Fruit fly (Drosophila melanogaster) whole organism, embryonic: ENCODE data around the gene CG33124.

Experiments used
- Aef1 ChIP-seq: fragments of 200-800 bp; sonication (Bioruptor generic); IDR thresholded peaks from 3 replicates; pipeline ENCODE4 v1.3.6; 2022; ENCODE audit warnings: missing biosample characterization, missing genetic modification characterization
- Bgb ChIP-seq: fragments of 200-800 bp; sonication (Bioruptor generic); IDR thresholded peaks from 2 replicates; pipeline ENCODE4 v1.3.6; 2022; ENCODE audit warnings: missing biosample characterization, missing genetic modification characterization; ENCODE audit not compliant: partially characterized antibody
- CG10274 ChIP-seq: fragments of 200-800 bp; sonication (Bioruptor generic); optimal IDR thresholded peaks from 3 replicates; lab custom pipeline; 2017; ENCODE audit warnings: missing biosample characterization, mild to moderate bottlenecking, missing genetic modification characterization
- CG13775 ChIP-seq: fragments of 200-800 bp; sonication (Bioruptor generic); optimal IDR thresholded peaks from 3 replicates; lab custom pipeline; 2017; ENCODE audit warnings: missing biosample characterization, mild to moderate bottlenecking, missing genetic modification characterization
- CG14667 ChIP-seq: fragments of 200-800 bp; sonication (Bioruptor generic); IDR thresholded peaks from 2 replicates; pipeline ENCODE4 v1.3.6; 2022; ENCODE audit warnings: missing biosample characterization, missing genetic modification characterization
- CG15011 ChIP-seq: fragments of 200-800 bp; sonication (Bioruptor generic); optimal IDR thresholded peaks from 3 replicates; lab custom pipeline; 2018; ENCODE audit warnings: missing biosample characterization, mild to moderate bottlenecking, missing genetic modification characterization
- CG15479 ChIP-seq: fragments of 200-800 bp; sonication (Bioruptor generic); optimal IDR thresholded peaks from 3 replicates; lab custom pipeline; 2019; ENCODE audit warnings: missing biosample characterization, mild to moderate bottlenecking, missing genetic modification characterization, moderate library complexity
- CG1647 ChIP-seq: fragments of 200-800 bp; sonication (Bioruptor generic); optimal IDR thresholded peaks from 3 replicates; lab custom pipeline; 2016; ENCODE audit warnings: missing biosample characterization, missing genetic modification characterization
- CG17328 ChIP-seq: fragments of 200-800 bp; sonication (Bioruptor generic); IDR thresholded peaks from 2 replicates; pipeline ENCODE4 v1.3.6; 2022; ENCODE audit warnings: missing biosample characterization, missing genetic modification characterization
- CG2129 ChIP-seq: fragments of 200-800 bp; sonication (Bioruptor generic); IDR thresholded peaks from 2 replicates; pipeline ENCODE4 v1.3.6; 2022; ENCODE audit warnings: missing biosample characterization, missing genetic modification characterization; ENCODE audit not compliant: partially characterized antibody
- CG3065 ChIP-seq: fragments of 200-800 bp; sonication (Bioruptor generic); optimal IDR thresholded peaks from 2 replicates; lab custom pipeline; 2016; ENCODE audit warnings: missing biosample characterization, missing genetic modification characterization
- CG3407 ChIP-seq: fragments of 200-800 bp; sonication (Bioruptor generic); optimal IDR thresholded peaks from 2 replicates; lab custom pipeline; 2018; ENCODE audit warnings: missing biosample characterization, mild to moderate bottlenecking, missing genetic modification characterization
- CG34422 ChIP-seq: fragments of 200-800 bp; sonication (Bioruptor generic); IDR thresholded peaks from 3 replicates; pipeline ENCODE4 v1.3.6; 2022; ENCODE audit warnings: missing biosample characterization, missing genetic modification characterization
- CG5180 ChIP-seq: fragments of 200-800 bp; sonication (Bioruptor generic); optimal IDR thresholded peaks from 3 replicates; lab custom pipeline; 2017; ENCODE audit warnings: missing biosample characterization, missing genetic modification characterization, mild to moderate bottlenecking, moderate library complexity, missing genetic modification reagents
- CG6175 ChIP-seq: fragments of 200-800 bp; sonication (Bioruptor generic); IDR thresholded peaks from 3 replicates; pipeline ENCODE4 v1.3.6; 2022; ENCODE audit warnings: missing biosample characterization, missing genetic modification characterization
- CG7745 ChIP-seq: fragments of 200-800 bp; sonication (Bioruptor generic); optimal IDR thresholded peaks from 2 replicates; lab custom pipeline; 2018; ENCODE audit warnings: missing biosample characterization, mild to moderate bottlenecking, missing genetic modification characterization, moderate library complexity
- CG7987 ChIP-seq: fragments of 200-800 bp; sonication (Bioruptor generic); optimal IDR thresholded peaks from 2 replicates; lab custom pipeline; 2018; ENCODE audit warnings: missing biosample characterization, mild to moderate bottlenecking, missing genetic modification characterization, moderate library complexity
- CG8290 ChIP-seq, 3 experiments: fragments of 200-800 bp; sonication (Bioruptor generic); optimal IDR thresholded peaks; 2 replicates each; lab custom pipeline; 2016 to 2019; ENCODE audit warnings: missing biosample characterization in 3 of 3, missing genetic modification characterization in 3 of 3, mild to moderate bottlenecking in 2 of 3, moderate library complexity in 1 of 3
- CG9437 ChIP-seq: fragments of 200-800 bp; sonication (Bioruptor generic); optimal IDR thresholded peaks from 2 replicates; lab custom pipeline; 2018; ENCODE audit warnings: missing biosample characterization, mild to moderate bottlenecking, missing genetic modification characterization
- Camta ChIP-seq: fragments of 200-800 bp; sonication (Bioruptor generic); optimal IDR thresholded peaks from 2 replicates; lab custom pipeline; 2016; ENCODE audit warnings: missing biosample characterization, missing genetic modification characterization
- Fer2 ChIP-seq: fragments of 200-800 bp; sonication (Bioruptor generic); optimal IDR thresholded peaks from 2 replicates; lab custom pipeline; 2018; ENCODE audit warnings: missing biosample characterization, mild to moderate bottlenecking, missing genetic modification characterization, moderate library complexity
- Hmx ChIP-seq: fragments of 200-800 bp; sonication (Bioruptor generic); optimal IDR thresholded peaks from 2 replicates; lab custom pipeline; 2016; ENCODE audit warnings: missing biosample characterization, missing genetic modification characterization
- Hr3 ChIP-seq: fragments of 200-800 bp; sonication (Bioruptor generic); optimal IDR thresholded peaks from 3 replicates; lab custom pipeline; 2016; ENCODE audit warnings: missing biosample characterization, missing genetic modification characterization
- Hr39 ChIP-seq: fragments of >200 bp; optimal IDR thresholded peaks from 2 replicates; lab custom pipeline; 2017
- Hsf ChIP-seq: fragments of 200-800 bp; sonication (Bioruptor generic); optimal IDR thresholded peaks from 3 replicates; lab custom pipeline; 2016; ENCODE audit warnings: missing biosample characterization, missing genetic modification characterization
- MTF-1 ChIP-seq: fragments of 200-800 bp; sonication (Bioruptor generic); optimal IDR thresholded peaks from 2 replicates; lab custom pipeline; 2018; ENCODE audit warnings: missing biosample characterization, mild to moderate bottlenecking, missing genetic modification characterization, borderline replicate concordance
- Max ChIP-seq: fragments of 200-800 bp; sonication (Bioruptor generic); optimal IDR thresholded peaks from 2 replicates; lab custom pipeline; 2016; ENCODE audit warnings: missing biosample characterization, mild to moderate bottlenecking, missing genetic modification characterization
- Nf-YB ChIP-seq: fragments of 200-800 bp; sonication (Bioruptor generic); optimal IDR thresholded peaks from 3 replicates; lab custom pipeline; 2019; ENCODE audit warnings: missing biosample characterization, mild to moderate bottlenecking, missing genetic modification characterization, moderate library complexity
- Oli ChIP-seq: fragments of 200-800 bp; sonication (Bioruptor generic); optimal IDR thresholded peaks from 2 replicates; lab custom pipeline; 2018; ENCODE audit warnings: missing biosample characterization, mild to moderate bottlenecking, missing genetic modification characterization, moderate library complexity
- Poxn ChIP-seq: fragments of 200-800 bp; sonication (Bioruptor generic); IDR thresholded peaks from 2 replicates; pipeline ENCODE4 v1.3.6; 2022; ENCODE audit warnings: missing biosample characterization, missing genetic modification characterization
- Xrp1 ChIP-seq: fragments of 200-800 bp; sonication (Bioruptor generic); IDR thresholded peaks from 2 replicates; pipeline ENCODE4 v1.3.6; 2022; ENCODE audit warnings: missing biosample characterization, missing genetic modification characterization
- ac ChIP-seq: fragments of 200-800 bp; sonication (Bioruptor generic); optimal IDR thresholded peaks from 3 replicates; lab custom pipeline; 2017; ENCODE audit warnings: missing biosample characterization, mild to moderate bottlenecking, missing genetic modification characterization
- bsh ChIP-seq, 2 experiments: fragments of 200-800 bp; sonication (Bioruptor generic); optimal IDR thresholded peaks; 2 replicates each; lab custom pipeline; 2017 to 2018; ENCODE audit warnings: mild to moderate bottlenecking in 2 of 2, missing biosample characterization in 2 of 2, missing genetic modification characterization in 2 of 2, moderate library complexity in 1 of 2
- ci ChIP-seq: fragments of 200-800 bp; sonication (Bioruptor generic); IDR thresholded peaks from 3 replicates; pipeline ENCODE4 v1.3.6; 2022; ENCODE audit warnings: missing biosample characterization, missing genetic modification characterization
- croc ChIP-seq: fragments of 200-800 bp; sonication (Bioruptor generic); conservative IDR thresholded peaks from 3 replicates; pipeline ENCODE4 v1.3.6; 2022; ENCODE audit warnings: missing biosample characterization, missing genetic modification characterization
- ems ChIP-seq: fragments of 200-800 bp; sonication (Bioruptor generic); optimal IDR thresholded peaks from 3 replicates; lab custom pipeline; 2016; ENCODE audit warnings: missing biosample characterization, missing genetic modification characterization
- eyg ChIP-seq: fragments of 200-800 bp; sonication (Bioruptor generic); optimal IDR thresholded peaks from 3 replicates; lab custom pipeline; 2016; ENCODE audit warnings: missing biosample characterization, missing genetic modification characterization
- fd64A ChIP-seq: fragments of 200-800 bp; sonication (Bioruptor generic); optimal IDR thresholded peaks from 3 replicates; lab custom pipeline; 2018; ENCODE audit warnings: missing biosample characterization, mild to moderate bottlenecking, missing genetic modification characterization
- gsb ChIP-seq: fragments of 200-800 bp; sonication (Bioruptor generic); IDR thresholded peaks from 2 replicates; pipeline ENCODE4 v1.3.6; 2022; ENCODE audit warnings: missing biosample characterization, missing genetic modification characterization
- gsb-n ChIP-seq: fragments of 200-800 bp; sonication (Bioruptor generic); optimal IDR thresholded peaks from 3 replicates; lab custom pipeline; 2018; ENCODE audit warnings: missing biosample characterization, mild to moderate bottlenecking, missing genetic modification characterization
- inv ChIP-seq: fragments of 200-800 bp; sonication (Bioruptor generic); IDR thresholded peaks from 2 replicates; pipeline ENCODE4 v1.3.6; 2022; ENCODE audit warnings: missing biosample characterization, missing genetic modification characterization; ENCODE audit not compliant: partially characterized antibody
- jing ChIP-seq: fragments of 200-800 bp; sonication (Bioruptor generic); optimal IDR thresholded peaks from 2 replicates; lab custom pipeline; 2018; ENCODE audit warnings: missing biosample characterization, mild to moderate bottlenecking, missing genetic modification characterization
- knrl ChIP-seq: fragments of 200-800 bp; sonication (Bioruptor generic); IDR thresholded peaks from 3 replicates; pipeline ENCODE4 v1.3.6; 2022; ENCODE audit warnings: missing biosample characterization, missing genetic modification characterization; ENCODE audit not compliant: partially characterized antibody
- nmo ChIP-seq: fragments of 200-800 bp; sonication (Bioruptor generic); optimal IDR thresholded peaks from 2 replicates; lab custom pipeline; 2018; ENCODE audit warnings: missing biosample characterization, mild to moderate bottlenecking, missing genetic modification characterization, moderate library complexity
- p53 ChIP-seq: fragments of 200-800 bp; sonication (Bioruptor generic); optimal IDR thresholded peaks from 2 replicates; lab custom pipeline; 2016; ENCODE audit warnings: missing biosample characterization, missing genetic modification characterization
- run ChIP-seq: fragments of 200-800 bp; sonication (Bioruptor generic); optimal IDR thresholded peaks from 3 replicates; lab custom pipeline; 2018; ENCODE audit warnings: missing biosample characterization, mild to moderate bottlenecking, missing genetic modification characterization
- schlank ChIP-seq: fragments of 200-800 bp; sonication (Bioruptor generic); optimal IDR thresholded peaks from 2 replicates; lab custom pipeline; 2018; ENCODE audit warnings: missing biosample characterization, mild to moderate bottlenecking, missing genetic modification characterization
- tin ChIP-seq: fragments of 200-800 bp; sonication (Bioruptor generic); optimal IDR thresholded peaks from 3 replicates; lab custom pipeline; 2016; ENCODE audit warnings: missing biosample characterization, missing genetic modification characterization
- usp ChIP-seq: fragments of >200 bp; optimal IDR thresholded peaks from 2 replicates; lab custom pipeline; 2017; ENCODE audit warnings: missing biosample characterization, missing genetic modification characterization
- wor ChIP-seq: fragments of 200-800 bp; sonication (Bioruptor generic); IDR thresholded peaks from 2 replicates; pipeline ENCODE4 v1.3.6; 2022; ENCODE audit warnings: missing biosample characterization, missing genetic modification characterization

Gene CG33124

DNA sequence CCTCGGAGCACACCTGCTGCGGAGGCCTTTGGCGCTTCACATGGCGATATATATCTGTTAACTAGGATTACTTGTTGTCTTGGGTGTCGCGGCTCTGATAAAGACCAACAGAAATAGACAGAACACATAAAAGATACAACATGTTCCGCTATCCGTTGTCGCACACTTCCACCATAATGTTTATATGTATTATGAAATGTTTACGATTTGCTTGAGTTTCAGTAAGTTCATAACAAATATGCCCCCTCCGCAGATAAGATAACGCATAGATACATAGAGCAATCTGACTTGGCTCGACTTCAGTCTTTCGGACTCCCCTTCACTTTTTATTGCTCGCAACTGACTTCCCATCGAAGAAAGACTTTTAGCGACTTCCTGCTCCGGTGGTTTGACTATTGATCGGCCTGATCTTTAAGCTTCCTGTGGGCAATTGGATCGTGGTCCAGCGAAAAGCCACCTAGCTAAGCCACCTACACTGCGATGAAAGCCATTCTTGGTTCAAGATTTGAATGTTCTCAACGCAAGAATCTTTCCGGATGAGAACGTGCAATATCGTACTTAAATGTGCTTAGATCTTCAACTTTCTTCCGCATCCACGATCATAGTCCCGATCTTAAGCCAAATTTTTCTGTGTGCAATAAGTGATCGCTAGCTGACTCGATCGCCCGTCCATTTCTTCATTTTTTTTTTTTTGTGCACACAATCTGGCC is 40.6 kb downstream of the CG33124 start (continued):
- peak; percentile 16 for TF ChIP-seq CG7745 (tag; lab: Kevin White, UChicago)
- no peak for TF ChIP-seq Oli (tag; lab: Kevin White, UChicago)
- TF ChIP-seq CG2129 (GFP tag; lab: Robert Waterston, UW): no peak
- peak in 1 of 2 experiments; percentile 61 for TF ChIP-seq bsh (GFP tag; optimal IDR thresholded peaks at IDR 0.05; lab: Kevin White, UChicago)
- no peak for TF ChIP-seq Hr39 (lab: Kevin White, UChicago)
- TF ChIP-seq CG6175 (GFP tag; lab: Robert Waterston, UW): no peak
- peak; percentile 20 for TF ChIP-seq CG3407 (GFP tag; lab: Kevin White, UChicago)
- no peak for TF ChIP-seq Bgb (GFP tag; lab: Robert Waterston, UW)
- peak; percentile 68 for TF ChIP-seq schlank (tag; lab: Kevin White, UChicago)
- TF ChIP-seq gsb-n: no peak
- TF ChIP-seq Hmx (GFP tag; lab: Kevin White, UChicago): no peak
- no peak for TF ChIP-seq tin (GFP tag; lab: Kevin White, UChicago)
- TF ChIP-seq fd64A: peak; percentile 73
- TF ChIP-seq CG5180 (GFP tag; lab: Kevin White, UChicago): peak; percentile 50
- TF ChIP-seq CG14667 (GFP tag; lab: Robert Waterston, UW): no peak
- TF ChIP-seq croc (GFP tag; lab: Robert Waterston, UW): no peak
- TF ChIP-seq inv: no peak
- no peak for TF ChIP-seq Aef1 (GFP tag; lab: Robert Waterston, UW)
- TF ChIP-seq Max (GFP tag; lab: Kevin White, UChicago): no peak
- TF ChIP-seq wor: no peak
- TF ChIP-seq Hsf (GFP tag; lab: Kevin White, UChicago): no peak
- TF ChIP-seq Hr3 (GFP tag; lab: Kevin White, UChicago): no peak
- no peak for TF ChIP-seq Fer2 (tag; lab: Kevin White, UChicago)
- TF ChIP-seq ac (GFP tag; lab: Kevin White, UChicago): peak; percentile 4
- TF ChIP-seq ems (GFP tag; lab: Kevin White, UChicago): no peak
- no peak for TF ChIP-seq nmo (GFP tag; lab: Kevin White, UChicago)
- TF ChIP-seq eyg (GFP tag; lab: Kevin White, UChicago): no peak
- TF ChIP-seq knrl (GFP tag; lab: Robert Waterston, UW): no peak
- no peak for TF ChIP-seq CG34422 (GFP tag; lab: Robert Waterston, UW)
- peak; percentile 17 for TF ChIP-seq CG7987 (GFP tag; lab: Kevin White, UChicago)
- no peak for TF ChIP-seq Camta (GFP tag; lab: Kevin White, UChicago)
- TF ChIP-seq usp: no peak
- no peak for TF ChIP-seq CG9437 (GFP tag; lab: Kevin White, UChicago)
- TF ChIP-seq CG3065 (GFP tag; lab: Kevin White, UChicago): no peak
- peak; percentile 13 for TF ChIP-seq Nf-YB
- TF ChIP-seq CG17328: no peak
- peak; percentile 37 for TF ChIP-seq CG10274 (GFP tag; lab: Kevin White, UChicago)
- TF ChIP-seq CG8290 (GFP tag; optimal IDR thresholded peaks at IDR 0.05; lab: Kevin White, UChicago): no peak
- peak in 1 of 2 experiments; percentile 57 for TF ChIP-seq CG8290 (tag; optimal IDR thresholded peaks at IDR 0.05; lab: Kevin White, UChicago)
- no peak for TF ChIP-seq CG13775 (GFP tag; lab: Kevin White, UChicago)
- no peak for TF ChIP-seq p53 (GFP tag; lab: Kevin White, UChicago)
- no peak for TF ChIP-seq jing (GFP tag; lab: Kevin White, UChicago)
- no peak for TF ChIP-seq CG15011 (GFP tag; lab: Kevin White, UChicago)
- TF ChIP-seq CG15479: no peak
- no peak for TF ChIP-seq Poxn
- peak; percentile 40 for TF ChIP-seq run (tag; lab: Kevin White, UChicago)
- TF ChIP-seq MTF-1 (GFP tag; lab: Kevin White, UChicago): peak; percentile 45
- peak; percentile 68; the same call in 1 of the 3 replicates for TF ChIP-seq ci (GFP tag; lab: Robert Waterston, UW)
- no peak for TF ChIP-seq CG1647 (GFP tag; lab: Kevin White, UChicago)
- no peak for TF ChIP-seq gsb (GFP tag; lab: Robert Waterston, UW)
- TF ChIP-seq Xrp1 (GFP tag; lab: Robert Waterston, UW): peak; percentile 32; the same call in 1 of the 2 replicates
